Worm (Caenorhabditis elegans) whole organism, L4 larva: Measurements from ENCODE around the gene ZK662.2.

Experiments
- F26F4.8 ChIP-seq: fragments of 200-800 bp; sonication (Bioruptor generic); conservative IDR thresholded peaks from 2 replicates; pipeline ENCODE4 v1.3.6; 2022; ENCODE audit warnings: missing genetic modification characterization, missing compliant biosample characterization
- F49E8.2 ChIP-seq: sonication (generic microtip); optimal IDR thresholded peaks from 2 replicates; lab custom pipeline; 2016; ENCODE audit warnings: missing compliant biosample characterization, mild to moderate bottlenecking, missing genetic modification characterization, borderline replicate concordance
- R02D3.7 ChIP-seq: fragments of 150-350 bp; sonication (generic microtip); optimal IDR thresholded peaks from 3 replicates; lab custom pipeline; 2014; ENCODE audit warnings: missing biosample characterization, missing genetic modification characterization
- T20F7.1 ChIP-seq: fragments of 200-800 bp; sonication (Bioruptor generic); optimal IDR thresholded peaks from 2 replicates; lab custom pipeline; 2018; ENCODE audit warnings: mild to moderate bottlenecking, missing genetic modification characterization, missing compliant biosample characterization
- Y105C5A.15 ChIP-seq: fragments of 200-800 bp; sonication (Bioruptor generic); IDR thresholded peaks from 2 replicates; pipeline ENCODE4 v1.3.6; 2022; ENCODE audit warnings: missing genetic modification characterization, missing compliant biosample characterization
- Y5F2A.4 ChIP-seq: fragments of 200-800 bp; sonication (Bioruptor generic); optimal IDR thresholded peaks from 2 replicates; lab custom pipeline; 2018; ENCODE audit warnings: mild to moderate bottlenecking, missing genetic modification characterization, missing compliant biosample characterization
- ZK546.5 ChIP-seq, 2 experiments: sonication (generic microtip); optimal IDR thresholded peaks; 2 replicates each; lab custom pipeline; 2017; ENCODE audit warnings: missing biosample characterization in 2 of 2, missing genetic modification characterization in 2 of 2
- aly-2 ChIP-seq: sonication (generic microtip); optimal IDR thresholded peaks from 2 replicates; lab custom pipeline; 2018; ENCODE audit warnings: missing biosample characterization, missing genetic modification characterization
- ama-1 ChIP-seq: fragments of 150-350 bp; optimal IDR thresholded peaks from 2 replicates; lab custom pipeline; 2014; ENCODE audit warnings: inconsistent platforms, mixed read lengths
- arid-1 ChIP-seq: fragments of 200-800 bp; sonication (Bioruptor generic); conservative IDR thresholded peaks from 2 replicates; pipeline ENCODE4 v1.3.6; 2022; ENCODE audit warnings: missing genetic modification reagents, missing genetic modification characterization, missing compliant biosample characterization
- attf-4 ChIP-seq: sonication (generic microtip); optimal IDR thresholded peaks from 3 replicates; lab custom pipeline; 2017; ENCODE audit warnings: missing biosample characterization, missing genetic modification characterization
- ceh-28 ChIP-seq: fragments of 150-350 bp; optimal IDR thresholded peaks from 2 replicates; lab custom pipeline; 2014; ENCODE audit warnings: missing biosample characterization, missing genetic modification reagents, missing genetic modification characterization
- ceh-32 ChIP-seq: sonication (generic microtip); optimal IDR thresholded peaks from 2 replicates; lab custom pipeline; 2016; ENCODE audit warnings: mild to moderate bottlenecking, missing genetic modification characterization, missing compliant biosample characterization; ENCODE audit not compliant: poor library complexity
- ceh-44 ChIP-seq: fragments of 200-800 bp; sonication (Bioruptor generic); IDR thresholded peaks from 2 replicates; pipeline ENCODE4 v1.3.6; 2022; ENCODE audit warnings: missing genetic modification reagents, missing genetic modification characterization, missing compliant biosample characterization
- ceh-62 ChIP-seq: sonication (generic microtip); optimal IDR thresholded peaks from 2 replicates; lab custom pipeline; 2017; ENCODE audit warnings: missing biosample characterization, missing genetic modification characterization
- ces-1 ChIP-seq: fragments of 150-350 bp; sonication (generic microtip); optimal IDR thresholded peaks from 4 replicates; lab custom pipeline; 2014; ENCODE audit warnings: missing biosample characterization, missing genetic modification reagents, missing genetic modification characterization
- cey-2 ChIP-seq: sonication (generic microtip); optimal IDR thresholded peaks from 3 replicates; lab custom pipeline; 2017; ENCODE audit warnings: missing genetic modification characterization, mild to moderate bottlenecking, missing compliant biosample characterization, antibody characterized with exemption, borderline replicate concordance; ENCODE audit not compliant: insufficient read depth
- ctbp-1 ChIP-seq: fragments of 200-800 bp; sonication (Bioruptor generic); IDR thresholded peaks from 2 replicates; pipeline ENCODE4 v1.3.6; 2022; ENCODE audit warnings: missing genetic modification reagents, missing genetic modification characterization, missing compliant biosample characterization
- dmd-8 ChIP-seq: fragments of 200-800 bp; sonication (Bioruptor generic); IDR thresholded peaks from 2 replicates; pipeline ENCODE4 v1.3.6; 2022; ENCODE audit warnings: missing genetic modification characterization, missing compliant biosample characterization
- dmd-9 ChIP-seq: fragments of 200-800 bp; sonication (Bioruptor generic); IDR thresholded peaks from 2 replicates; pipeline ENCODE4 v1.3.6; 2022; ENCODE audit warnings: missing genetic modification reagents, missing genetic modification characterization, missing compliant biosample characterization
- dpl-1 ChIP-seq: fragments of 150-350 bp; optimal IDR thresholded peaks from 2 replicates; lab custom pipeline; 2014; ENCODE audit warnings: missing biosample characterization, missing genetic modification reagents, missing genetic modification characterization
- duxl-1 ChIP-seq: sonication (generic microtip); optimal IDR thresholded peaks from 2 replicates; lab custom pipeline; 2016; ENCODE audit warnings: mild to moderate bottlenecking, missing genetic modification characterization, moderate library complexity, missing compliant biosample characterization; ENCODE audit not compliant: poor library complexity
- fkh-10 ChIP-seq: fragments of 150-350 bp; optimal IDR thresholded peaks from 2 replicates; lab custom pipeline; 2014; ENCODE audit warnings: missing biosample characterization, missing genetic modification reagents, missing genetic modification characterization
- hif-1 ChIP-seq, 2 experiments: sonication (generic microtip); optimal IDR thresholded peaks; 2 replicates each; lab custom pipeline; 2016 to 2017; ENCODE audit warnings: missing compliant biosample characterization in 2 of 2, missing genetic modification characterization in 2 of 2, missing genetic modification reagents in 2 of 2, missing genotype in 2 of 2, mild to moderate bottlenecking in 1 of 2
- hlh-11 ChIP-seq: fragments of 200-800 bp; sonication (Bioruptor generic); optimal IDR thresholded peaks from 2 replicates; lab custom pipeline; 2018; ENCODE audit warnings: mild to moderate bottlenecking, missing genetic modification characterization, missing compliant biosample characterization
- hlh-30 ChIP-seq: sonication (generic microtip); optimal IDR thresholded peaks from 2 replicates; lab custom pipeline; 2017; ENCODE audit warnings: antibody characterized with exemption, mild to moderate bottlenecking, missing genetic modification characterization, missing compliant biosample characterization; ENCODE audit not compliant: insufficient read depth
- jun-1 ChIP-seq: fragments of 150-350 bp; optimal IDR thresholded peaks from 2 replicates; lab custom pipeline; 2014; ENCODE audit warnings: missing biosample characterization, missing genetic modification reagents, missing genetic modification characterization
- lin-15B ChIP-seq: fragments of 150-350 bp; sonication (generic microtip); optimal IDR thresholded peaks from 3 replicates; lab custom pipeline; 2014; ENCODE audit warnings: missing biosample characterization, missing genetic modification characterization
- lin-29 ChIP-seq: fragments of 200-800 bp; sonication (Bioruptor generic); IDR thresholded peaks from 2 replicates; pipeline ENCODE4 v1.3.6; 2022; ENCODE audit warnings: missing genetic modification reagents, missing genetic modification characterization, missing compliant biosample characterization
- lir-3 ChIP-seq: sonication (generic microtip); optimal IDR thresholded peaks from 2 replicates; lab custom pipeline; 2016; ENCODE audit warnings: mild to moderate bottlenecking, missing genetic modification characterization, missing compliant biosample characterization
- lsy-2 ChIP-seq, 2 experiments: fragments of 150-350 bp in 1 of 2; sonication (generic microtip) in 1 of 2; optimal IDR thresholded peaks; 2 replicates each; lab custom pipeline; 2014 to 2017; ENCODE audit warnings: missing biosample characterization in 2 of 2, missing genetic modification characterization in 2 of 2
- mep-1 ChIP-seq: fragments of 150-350 bp; sonication (generic microtip); optimal IDR thresholded peaks from 3 replicates; lab custom pipeline; 2014; ENCODE audit warnings: missing biosample characterization, missing genetic modification characterization
- mes-2 ChIP-seq: sonication (generic microtip); optimal IDR thresholded peaks from 2 replicates; lab custom pipeline; 2016; ENCODE audit warnings: missing genotype, mild to moderate bottlenecking, missing genetic modification characterization, missing compliant biosample characterization; ENCODE audit not compliant: poor library complexity, severe bottlenecking
- nhr-11 ChIP-seq: fragments of 150-350 bp; optimal IDR thresholded peaks from 2 replicates; lab custom pipeline; 2014; ENCODE audit warnings: missing biosample characterization, missing genetic modification characterization
- nhr-111 ChIP-seq: fragments of 200-800 bp; sonication (Bioruptor generic); optimal IDR thresholded peaks from 2 replicates; lab custom pipeline; 2018; ENCODE audit warnings: mild to moderate bottlenecking, missing genetic modification characterization, missing compliant biosample characterization
- nhr-41 ChIP-seq: fragments of 200-800 bp; sonication (Bioruptor generic); IDR thresholded peaks from 2 replicates; pipeline ENCODE4 v1.3.6; 2022; ENCODE audit warnings: missing genetic modification reagents, missing genetic modification characterization, missing compliant biosample characterization
- nhr-48 ChIP-seq: sonication (generic microtip); optimal IDR thresholded peaks from 2 replicates; lab custom pipeline; 2016; ENCODE audit warnings: mild to moderate bottlenecking, missing genetic modification characterization, missing compliant biosample characterization
- nhr-76 ChIP-seq: fragments of 150-350 bp; optimal IDR thresholded peaks from 2 replicates; lab custom pipeline; 2014; ENCODE audit warnings: missing biosample characterization, missing genetic modification characterization
- pqm-1 ChIP-seq: sonication (generic microtip); optimal IDR thresholded peaks from 2 replicates; lab custom pipeline; 2017; ENCODE audit warnings: missing biosample characterization, missing genetic modification characterization
- rbr-2 ChIP-seq: sonication (generic microtip); optimal IDR thresholded peaks from 2 replicates; lab custom pipeline; 2016; ENCODE audit warnings: missing genotype, missing genetic modification characterization, missing compliant biosample characterization
- saeg-2 ChIP-seq: fragments of 200-800 bp; sonication (Bioruptor generic); IDR thresholded peaks from 2 replicates; pipeline ENCODE4 v1.3.6; 2022; ENCODE audit warnings: missing genetic modification reagents, missing genetic modification characterization, missing compliant biosample characterization
- sdz-12 ChIP-seq: fragments of 200-800 bp; sonication (Bioruptor generic); optimal IDR thresholded peaks from 2 replicates; lab custom pipeline; 2018; ENCODE audit warnings: mild to moderate bottlenecking, missing genetic modification characterization, missing compliant biosample characterization
- set-16 ChIP-seq: fragments of 200-800 bp; sonication (Bioruptor generic); IDR thresholded peaks from 2 replicates; pipeline ENCODE4 v1.3.6; 2022; ENCODE audit warnings: missing genetic modification reagents, missing genetic modification characterization, missing compliant biosample characterization
- spr-1 ChIP-seq: sonication (generic microtip); optimal IDR thresholded peaks from 2 replicates; lab custom pipeline; 2016; ENCODE audit warnings: mild to moderate bottlenecking, missing genetic modification characterization, missing compliant biosample characterization
- tra-1 ChIP-seq: fragments of 200-800 bp; sonication (Bioruptor generic); IDR thresholded peaks from 2 replicates; pipeline ENCODE4 v1.3.6; 2022; ENCODE audit warnings: missing genetic modification reagents, missing genetic modification characterization, missing compliant biosample characterization
- unc-130 ChIP-seq: sonication (generic microtip); optimal IDR thresholded peaks from 2 replicates; lab custom pipeline; 2016; ENCODE audit warnings: missing genetic modification reagents, missing genetic modification characterization, missing compliant biosample characterization
- unc-39 ChIP-seq: sonication (generic microtip); optimal IDR thresholded peaks from 2 replicates; lab custom pipeline; 2017; ENCODE audit warnings: missing biosample characterization, missing genetic modification characterization
- zfp-2 ChIP-seq: sonication (generic microtip); optimal IDR thresholded peaks from 2 replicates; lab custom pipeline; 2016; ENCODE audit warnings: mild to moderate bottlenecking, missing genetic modification characterization, missing compliant biosample characterization
- zfp-3 ChIP-seq: fragments of 200-800 bp; sonication (Bioruptor generic); conservative IDR thresholded peaks from 2 replicates; pipeline ENCODE4 v1.3.6; 2022; ENCODE audit warnings: missing genetic modification reagents, missing genetic modification characterization, missing compliant biosample characterization
- zip-11 ChIP-seq: fragments of 200-800 bp; sonication (Bioruptor generic); IDR thresholded peaks from 2 replicates; pipeline ENCODE4 v1.3.6; 2022; ENCODE audit warnings: missing genetic modification characterization, missing compliant biosample characterization
- ztf-11 ChIP-seq: fragments of 150-350 bp; optimal IDR thresholded peaks from 2 replicates; lab custom pipeline; 2014; ENCODE audit warnings: missing biosample characterization, missing genetic modification characterization
- ztf-7 ChIP-seq: fragments of 150-350 bp; optimal IDR thresholded peaks from 2 replicates; lab custom pipeline; 2014; ENCODE audit warnings: missing biosample characterization, missing genetic modification characterization

ZK662.2 gene

ce11 chrX:15736419-15736818 lies 39.9 kb downstream of the ZK662.2 start (continued):
- peak; percentile 89 for TF ChIP-seq jun-1 (tag; lab: Kevin White, UChicago)
- TF ChIP-seq attf-4 (tag; lab: Kevin White, UChicago): no peak
- peak; percentile 79 for TF ChIP-seq ceh-28 (tag; lab: Kevin White, UChicago)
- TF ChIP-seq unc-130: no peak
- TF ChIP-seq F26F4.8 (GFP tag; lab: Robert Waterston, UW): no peak
- TF ChIP-seq arid-1 (GFP tag; lab: Robert Waterston, UW): no peak
- peak; percentile 95 for TF ChIP-seq duxl-1 (tag; lab: Kevin White, UChicago)
- TF ChIP-seq ceh-62 (tag; lab: Kevin White, UChicago): no peak
- TF ChIP-seq cey-2 (tag; lab: Kevin White, UChicago): no peak
- no peak for TF ChIP-seq ZK546.5 (tag; optimal IDR thresholded peaks at IDR 0.05; lab: Kevin White, UChicago)
- no peak for TF ChIP-seq Y105C5A.15 (GFP tag; lab: Robert Waterston, UW)
- peak; percentile 20 to 85 for TF ChIP-seq lsy-2 (tag; optimal IDR thresholded peaks at IDR 0.05; lab: Kevin White, UChicago)
- no peak for TF ChIP-seq dmd-8 (GFP tag; lab: Robert Waterston, UW)
- peak; percentile 11 for TF ChIP-seq lir-3 (tag; lab: Kevin White, UChicago)
- TF ChIP-seq lin-15B (tag; lab: Kevin White, UChicago): no peak
- TF ChIP-seq nhr-11 (tag; lab: Kevin White, UChicago): peak; percentile 32
- TF ChIP-seq nhr-76 (tag; lab: Kevin White, UChicago): no peak
- TF ChIP-seq tra-1 (GFP tag; lab: Robert Waterston, UW): no peak
- TF ChIP-seq Y5F2A.4: no peak
- TF ChIP-seq ceh-32 (tag; lab: Kevin White, UChicago): peak; percentile 18
- peak; percentile 71 for TF ChIP-seq hlh-11 (tag; lab: Kevin White, UChicago)
- peak; percentile 68 for TF ChIP-seq spr-1
- TF ChIP-seq mes-2 (tag; lab: Kevin White, UChicago): peak; percentile 93
- no peak for TF ChIP-seq F49E8.2 (tag; lab: Kevin White, UChicago)
- no peak for TF ChIP-seq aly-2
- TF ChIP-seq hif-1 (tag; optimal IDR thresholded peaks at IDR 0.05; lab: Kevin White, UChicago): peak in 1 of 2 experiments; percentile 46
- TF ChIP-seq unc-39 (tag; lab: Kevin White, UChicago): no peak
- TF ChIP-seq R02D3.7: no peak
- peak; percentile 58 for TF ChIP-seq pqm-1
- peak; percentile 81 for TF ChIP-seq ztf-7 (tag; lab: Kevin White, UChicago)
- no peak for TF ChIP-seq nhr-111 (GFP tag; lab: Kevin White, UChicago)
- TF ChIP-seq set-16 (GFP tag; lab: Robert Waterston, UW): no peak
- no peak for TF ChIP-seq zfp-3 (GFP tag; lab: Robert Waterston, UW)
- TF ChIP-seq saeg-2 (GFP tag; lab: Robert Waterston, UW): no peak
- TF ChIP-seq nhr-48 (tag; lab: Kevin White, UChicago): peak; percentile 44
- no peak for TF ChIP-seq fkh-10
- TF ChIP-seq nhr-41 (GFP tag; lab: Robert Waterston, UW): no peak
- peak; percentile 66; the same call in 1 of the 2 replicates for TF ChIP-seq lin-29
- TF ChIP-seq zip-11: no peak
- 0 out of 2 replicates have a peak, but pooled peaks have one; percentile 13 for TF ChIP-seq ctbp-1 (GFP tag; lab: Robert Waterston, UW)
- no peak for TF ChIP-seq ztf-11
- peak; percentile 11 for TF ChIP-seq dpl-1 (GFP tag; lab: Kevin White, UChicago)
- TF ChIP-seq mep-1 (tag; lab: Kevin White, UChicago): peak; percentile 87
- TF ChIP-seq rbr-2 (tag; lab: Kevin White, UChicago): peak; percentile 85
- no peak for TF ChIP-seq ama-1
- no peak for TF ChIP-seq T20F7.1 (GFP tag; lab: Kevin White, UChicago)
- TF ChIP-seq sdz-12 (GFP tag; lab: Kevin White, UChicago): no peak
- TF ChIP-seq hlh-30 (tag; lab: Kevin White, UChicago): peak; percentile 74
- no peak for TF ChIP-seq ceh-44 (GFP tag; lab: Robert Waterston, UW)
- TF ChIP-seq dmd-9 (GFP tag; lab: Robert Waterston, UW): no peak
- TF ChIP-seq ces-1: peak; percentile 6
- TF ChIP-seq zfp-2 (tag; lab: Kevin White, UChicago): no peak
